Worm (Caenorhabditis elegans) whole organism, early embryonic: Measurements from ENCODE around the gene htas-1.

Experiments used
- B0310.2 ChIP-seq: sonication (generic microtip); optimal IDR thresholded peaks from 2 replicates; lab custom pipeline; 2016; ENCODE audit warnings: mild to moderate bottlenecking, missing genetic modification characterization, missing compliant biosample characterization
- F13C5.2 ChIP-seq: sonication (generic microtip); optimal IDR thresholded peaks from 2 replicates; lab custom pipeline; 2017; ENCODE audit warnings: mild to moderate bottlenecking, missing genetic modification characterization, inconsistent platforms, missing compliant biosample characterization
- aly-1 ChIP-seq: sonication (generic microtip); optimal IDR thresholded peaks from 2 replicates; lab custom pipeline; 2016; ENCODE audit warnings: missing genetic modification characterization, missing compliant biosample characterization
- ama-1 ChIP-seq: fragments of 150-350 bp; optimal IDR thresholded peaks from 2 replicates; lab custom pipeline; 2014
- ceh-13 ChIP-seq: fragments of 200-800 bp; sonication (Bioruptor generic); optimal IDR thresholded peaks from 2 replicates; lab custom pipeline; 2018; ENCODE audit warnings: mild to moderate bottlenecking, missing genetic modification characterization, missing compliant biosample characterization
- ceh-36 ChIP-seq: sonication (generic microtip); optimal IDR thresholded peaks from 2 replicates; lab custom pipeline; 2016; ENCODE audit warnings: missing genetic modification characterization, inconsistent platforms, missing compliant biosample characterization
- ets-7 ChIP-seq: sonication (generic microtip); optimal IDR thresholded peaks from 2 replicates; lab custom pipeline; 2016; ENCODE audit warnings: missing genotype, missing genetic modification characterization, missing compliant biosample characterization
- flt-1 ChIP-seq: fragments of 200-800 bp; sonication (Bioruptor generic); IDR thresholded peaks from 2 replicates; pipeline ENCODE4 v1.3.6; 2022; ENCODE audit warnings: missing genetic modification characterization, missing compliant biosample characterization
- hmbx-1 ChIP-seq: sonication (generic microtip); optimal IDR thresholded peaks from 2 replicates; lab custom pipeline; 2016; ENCODE audit warnings: mild to moderate bottlenecking, missing genetic modification characterization, missing compliant biosample characterization
- hmg-4 ChIP-seq: fragments of 200-800 bp; sonication (Bioruptor generic); optimal IDR thresholded peaks from 2 replicates; lab custom pipeline; 2018; ENCODE audit warnings: mild to moderate bottlenecking, missing genetic modification characterization, missing compliant biosample characterization
- hnd-1 ChIP-seq: sonication (generic microtip); optimal IDR thresholded peaks from 2 replicates; lab custom pipeline; 2016; ENCODE audit warnings: missing genetic modification characterization, missing compliant biosample characterization
- pes-1 ChIP-seq: fragments of 200-800 bp; sonication (Bioruptor generic); IDR thresholded peaks from 2 replicates; pipeline ENCODE4 v1.3.6; 2022; ENCODE audit warnings: missing genetic modification reagents, missing genetic modification characterization, missing compliant biosample characterization
- scrt-1 ChIP-seq: fragments of 200-800 bp; sonication (Bioruptor generic); IDR thresholded peaks from 2 replicates; pipeline ENCODE4 v1.3.6; 2022; ENCODE audit warnings: missing genetic modification characterization, missing compliant biosample characterization
- sea-1 ChIP-seq: fragments of 200-800 bp; sonication (Bioruptor generic); conservative IDR thresholded peaks from 2 replicates; pipeline ENCODE4 v1.3.6; 2022; ENCODE audit warnings: missing genetic modification characterization, missing compliant biosample characterization
- tbx-11 ChIP-seq: fragments of 200-800 bp; sonication (Bioruptor generic); IDR thresholded peaks from 2 replicates; pipeline ENCODE4 v1.3.6; 2022; ENCODE audit warnings: missing genetic modification characterization, missing compliant biosample characterization
- tbx-37 ChIP-seq: fragments of 200-800 bp; sonication (Bioruptor generic); conservative IDR thresholded peaks from 2 replicates; pipeline ENCODE4 v1.3.6; 2022; ENCODE audit warnings: missing genetic modification reagents, missing genetic modification characterization, missing compliant biosample characterization
- tra-4 ChIP-seq: sonication (generic microtip); optimal IDR thresholded peaks from 2 replicates; lab custom pipeline; 2017; ENCODE audit warnings: missing genetic modification characterization, missing compliant biosample characterization

The htas-1 gene

ce11 chrIV:9677226-9677992 lies 5.9 kb downstream of the htas-1 start:
- TF ChIP-seq F13C5.2 (tag; lab: Kevin White, UChicago) (no peak), tra-4 (tag; lab: Kevin White, UChicago) (no peak), tbx-37 (GFP tag; lab: Robert Waterston, UW) (no peak), ceh-36 (no peak), ceh-13 (GFP tag; lab: Kevin White, UChicago) (no peak), hnd-1 (no peak), pes-1 (GFP tag; lab: Robert Waterston, UW) (no peak), flt-1 (no peak), scrt-1 (GFP tag; lab: Robert Waterston, UW) (no peak), ama-1 (lab: Kevin White, UChicago) (no peak)

- TF ChIP-seq F13C5.2 (tag; lab: Kevin White, UChicago): no peak
- no peak for TF ChIP-seq hmg-4 (GFP tag; lab: Kevin White, UChicago)
- no peak for TF ChIP-seq tbx-11
- TF ChIP-seq B0310.2: no peak
- TF ChIP-seq ama-1 (lab: Kevin White, UChicago): no peak
- TF ChIP-seq sea-1 (GFP tag; lab: Robert Waterston, UW): no peak
- TF ChIP-seq tbx-37 (GFP tag; lab: Robert Waterston, UW): no peak
- TF ChIP-seq pes-1 (GFP tag; lab: Robert Waterston, UW): no peak
- TF ChIP-seq ets-7: no peak
- no peak for TF ChIP-seq ceh-13 (GFP tag; lab: Kevin White, UChicago)
- no peak for TF ChIP-seq scrt-1 (GFP tag; lab: Robert Waterston, UW)
Observed at ce11 chrIV:9676535-9676934, 6.8 kb downstream of the htas-1 start.

DNA sequence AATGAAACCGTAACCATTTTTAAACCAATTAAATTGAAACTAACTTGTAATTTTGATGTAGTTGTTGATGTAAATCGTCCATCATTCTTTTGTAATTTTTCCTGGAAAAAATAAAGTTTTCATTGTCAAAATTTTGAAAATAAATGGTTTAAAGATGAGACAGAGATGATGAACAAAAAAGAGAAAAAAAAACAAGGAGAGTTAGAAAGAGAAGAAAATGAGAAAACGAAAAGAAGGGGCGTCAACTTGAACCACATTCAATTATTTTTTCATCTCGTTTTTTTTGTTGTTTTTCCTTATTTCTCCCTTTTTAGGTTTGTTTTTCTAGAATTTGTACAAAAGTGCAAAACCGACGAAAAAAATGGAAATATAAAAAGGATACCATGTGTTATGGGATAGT lies 7.8 kb downstream of the htas-1 start, which contains the start of gene nhr-34:
nhr-34 (minus strand) TSS at position 101 of the 400 bp plus-strand sequence.
- TF ChIP-seq tra-4 (tag; lab: Kevin White, UChicago) (no peak), pes-1 (GFP tag; lab: Robert Waterston, UW) (no peak)

DNA sequence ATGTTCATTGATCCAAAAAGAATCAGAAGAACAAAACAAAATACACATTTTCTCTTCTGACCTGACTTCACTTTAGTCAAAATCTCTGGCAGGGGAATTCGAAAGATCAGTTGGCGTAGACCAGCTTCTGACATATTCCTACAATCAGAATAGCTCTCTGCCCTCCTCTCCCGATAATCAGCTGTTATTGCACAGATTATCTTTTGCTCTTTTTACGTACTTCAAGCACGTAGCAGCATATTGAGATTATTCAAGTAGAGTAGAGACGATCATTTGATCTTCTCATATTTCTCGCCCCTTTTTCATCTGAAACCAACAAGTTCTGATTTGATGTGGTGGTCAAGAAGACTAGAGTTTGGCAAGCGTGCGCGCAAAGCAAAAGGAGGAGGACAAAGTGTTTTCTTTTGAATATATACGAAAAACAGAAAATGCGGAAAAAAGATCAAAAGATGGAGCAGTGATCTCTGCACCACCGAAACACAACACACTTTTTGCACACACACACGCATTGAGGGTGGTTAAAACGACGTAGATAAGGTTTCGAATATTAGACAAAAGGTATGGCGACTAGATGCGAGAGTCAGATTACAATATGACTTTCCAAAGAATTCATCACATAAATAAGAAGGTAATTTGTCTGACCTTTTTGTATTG lies 9.5 kb downstream of the htas-1 start:
- no peak for TF ChIP-seq hnd-1
- no peak for TF ChIP-seq scrt-1 (GFP tag; lab: Robert Waterston, UW)
- no peak for TF ChIP-seq tbx-11
- TF ChIP-seq B0310.2: no peak
- TF ChIP-seq ceh-36: no peak
- TF ChIP-seq hmbx-1 (tag; lab: Kevin White, UChicago): no peak
- no peak for TF ChIP-seq sea-1 (GFP tag; lab: Robert Waterston, UW)
- no peak for TF ChIP-seq ets-7
- TF ChIP-seq ama-1 (lab: Kevin White, UChicago): no peak
- no peak for TF ChIP-seq aly-1 (tag; lab: Kevin White, UChicago)
- no peak for TF ChIP-seq hmg-4 (GFP tag; lab: Kevin White, UChicago)
- no peak for TF ChIP-seq tra-4 (tag; lab: Kevin White, UChicago)
- no peak for TF ChIP-seq pes-1 (GFP tag; lab: Robert Waterston, UW)
- no peak for TF ChIP-seq flt-1
- no peak for TF ChIP-seq tbx-37 (GFP tag; lab: Robert Waterston, UW)
- no peak for TF ChIP-seq F13C5.2 (tag; lab: Kevin White, UChicago)
- TF ChIP-seq ceh-13 (GFP tag; lab: Kevin White, UChicago): no peak

ce11 chrIV:9673206-9673605 lies 10.1 kb downstream of the htas-1 start:
- TF ChIP-seq pes-1 (GFP tag; lab: Robert Waterston, UW) (no peak), flt-1 (no peak), tra-4 (tag; lab: Kevin White, UChicago) (no peak), hnd-1 (no peak), ets-7 (no peak), hmbx-1 (tag; lab: Kevin White, UChicago) (no peak), tbx-37 (GFP tag; lab: Robert Waterston, UW) (no peak), hmg-4 (GFP tag; lab: Kevin White, UChicago) (no peak), ceh-13 (GFP tag; lab: Kevin White, UChicago) (no peak), scrt-1 (GFP tag; lab: Robert Waterston, UW) (no peak), tbx-11 (no peak), aly-1 (tag; lab: Kevin White, UChicago) (no peak), B0310.2 (no peak), sea-1 (GFP tag; lab: Robert Waterston, UW) (no peak)

DNA sequence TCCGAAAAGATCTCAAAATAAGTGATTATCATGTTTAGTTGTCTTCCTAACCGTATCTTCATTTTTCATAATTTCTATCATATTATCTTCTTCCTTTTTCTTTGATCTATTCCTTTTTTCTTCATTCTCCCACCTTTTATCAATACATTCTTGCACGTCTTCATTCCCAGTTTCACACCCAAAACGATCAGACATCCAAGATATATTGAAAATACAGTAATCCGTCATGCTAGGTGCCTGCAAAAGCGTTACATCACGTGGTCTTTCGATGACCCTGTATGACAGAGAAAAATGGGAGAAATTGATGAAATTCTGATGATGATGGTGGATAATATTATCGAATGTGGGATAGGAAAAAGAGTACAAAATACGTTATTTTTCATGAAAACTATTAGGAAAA lies 10.9 kb downstream of the htas-1 start:
- TF ChIP-seq sea-1 (GFP tag; lab: Robert Waterston, UW) (no peak), hmg-4 (GFP tag; lab: Kevin White, UChicago) (no peak), ceh-36 (no peak), hnd-1 (no peak), aly-1 (tag; lab: Kevin White, UChicago) (no peak), ets-7 (no peak), F13C5.2 (tag; lab: Kevin White, UChicago) (no peak), flt-1 (no peak), ceh-13 (GFP tag; lab: Kevin White, UChicago) (no peak), tbx-11 (no peak), scrt-1 (GFP tag; lab: Robert Waterston, UW) (no peak), ama-1 (lab: Kevin White, UChicago) (no peak)

ce11 chrIV:9671001-9671652 lies 12.2 kb downstream of the htas-1 start:
- no peak for TF ChIP-seq hnd-1
- TF ChIP-seq ets-7: no peak
- no peak for TF ChIP-seq hmg-4 (GFP tag; lab: Kevin White, UChicago)
- TF ChIP-seq scrt-1 (GFP tag; lab: Robert Waterston, UW): no peak
- TF ChIP-seq pes-1 (GFP tag; lab: Robert Waterston, UW): no peak
- no peak for TF ChIP-seq sea-1 (GFP tag; lab: Robert Waterston, UW)
- no peak for TF ChIP-seq hmbx-1 (tag; lab: Kevin White, UChicago)
- no peak for TF ChIP-seq F13C5.2 (tag; lab: Kevin White, UChicago)
